Fruit fly (Drosophila melanogaster) whole organism, embryonic: Measurements from ENCODE around the gene Mybbp1A.

Source experiments
- Antp ChIP-seq: fragments of 200-800 bp; sonication (Bioruptor generic); optimal IDR thresholded peaks from 3 replicates; lab custom pipeline; 2016; ENCODE audit warnings: missing biosample characterization, missing genetic modification characterization
- Atf3 ChIP-seq: fragments of 200-800 bp; sonication (Bioruptor generic); optimal IDR thresholded peaks from 3 replicates; lab custom pipeline; 2016; ENCODE audit warnings: missing biosample characterization, missing genetic modification characterization
- Bteb2 ChIP-seq: fragments of 200-800 bp; sonication (Bioruptor generic); optimal IDR thresholded peaks from 2 replicates; lab custom pipeline; 2016; ENCODE audit warnings: missing biosample characterization, missing genetic modification characterization
- C15 ChIP-seq: fragments of 200-800 bp; sonication (Bioruptor generic); IDR thresholded peaks from 3 replicates; pipeline ENCODE4 v1.3.6; 2022; ENCODE audit warnings: missing biosample characterization, missing genetic modification characterization
- CG10321 ChIP-seq: fragments of 200-800 bp; sonication (Bioruptor generic); IDR thresholded peaks from 2 replicates; pipeline ENCODE4 v1.3.6; 2022; ENCODE audit warnings: missing biosample characterization, missing genetic modification characterization
- CG11696 ChIP-seq: fragments of 200-800 bp; sonication (Bioruptor generic); IDR thresholded peaks from 2 replicates; pipeline ENCODE4 v1.3.6; 2022; ENCODE audit warnings: missing biosample characterization, missing genetic modification characterization
- CG12769 ChIP-seq: fragments of 200-800 bp; sonication (Bioruptor generic); optimal IDR thresholded peaks from 2 replicates; lab custom pipeline; 2019; ENCODE audit warnings: missing biosample characterization, mild to moderate bottlenecking, missing genetic modification characterization, moderate library complexity
- CG13296 ChIP-seq: fragments of 200-800 bp; sonication (Bioruptor generic); optimal IDR thresholded peaks from 3 replicates; lab custom pipeline; 2018; ENCODE audit warnings: missing biosample characterization, mild to moderate bottlenecking, missing genetic modification characterization
- CG13424 ChIP-seq: fragments of 200-800 bp; sonication (Bioruptor generic); optimal IDR thresholded peaks from 2 replicates; lab custom pipeline; 2019; ENCODE audit warnings: missing biosample characterization, mild to moderate bottlenecking, missing genetic modification characterization, moderate library complexity
- CG13775 ChIP-seq: fragments of 200-800 bp; sonication (Bioruptor generic); optimal IDR thresholded peaks from 3 replicates; lab custom pipeline; 2017; ENCODE audit warnings: missing biosample characterization, mild to moderate bottlenecking, missing genetic modification characterization
- CG2678 ChIP-seq: fragments of 200-800 bp; sonication (Bioruptor generic); optimal IDR thresholded peaks from 3 replicates; lab custom pipeline; 2019; ENCODE audit warnings: missing biosample characterization, mild to moderate bottlenecking, missing genetic modification characterization, moderate library complexity
- CG30431 ChIP-seq: fragments of 200-800 bp; sonication (Bioruptor generic); optimal IDR thresholded peaks from 2 replicates; lab custom pipeline; 2017; ENCODE audit warnings: missing biosample characterization, missing genetic modification characterization
- CG31224 ChIP-seq: fragments of 200-800 bp; sonication (Bioruptor generic); IDR thresholded peaks from 2 replicates; pipeline ENCODE4 v1.3.6; 2022; ENCODE audit warnings: missing biosample characterization, missing genetic modification characterization
- CG31365 ChIP-seq: fragments of 200-800 bp; sonication (Bioruptor generic); optimal IDR thresholded peaks from 2 replicates; lab custom pipeline; 2018; ENCODE audit warnings: missing biosample characterization, mild to moderate bottlenecking, missing genetic modification characterization
- CG34376 ChIP-seq: fragments of 200-800 bp; sonication (Bioruptor generic); optimal IDR thresholded peaks from 2 replicates; lab custom pipeline; 2018; ENCODE audit warnings: missing biosample characterization, mild to moderate bottlenecking, missing genetic modification characterization
- CG4360 ChIP-seq: fragments of 200-800 bp; sonication (Bioruptor generic); IDR thresholded peaks from 2 replicates; pipeline ENCODE4 v1.3.6; 2022; ENCODE audit warnings: missing biosample characterization, missing genetic modification characterization
- CG5953 ChIP-seq: fragments of 200-800 bp; sonication (Bioruptor generic); IDR thresholded peaks from 2 replicates; pipeline ENCODE4 v1.3.6; 2022; ENCODE audit warnings: missing biosample characterization, missing genetic modification characterization
- CG6854 ChIP-seq: fragments of 200-800 bp; sonication (Bioruptor generic); optimal IDR thresholded peaks from 3 replicates; lab custom pipeline; 2017; ENCODE audit warnings: missing biosample characterization, mild to moderate bottlenecking, missing genetic modification characterization
- CG7271 ChIP-seq: fragments of 200-800 bp; sonication (Bioruptor generic); optimal IDR thresholded peaks from 2 replicates; lab custom pipeline; 2018; ENCODE audit warnings: missing biosample characterization, mild to moderate bottlenecking, missing genetic modification characterization, moderate library complexity
- CG7556 ChIP-seq: fragments of 200-800 bp; sonication (Bioruptor generic); optimal IDR thresholded peaks from 2 replicates; lab custom pipeline; 2017; ENCODE audit warnings: missing biosample characterization, mild to moderate bottlenecking, missing genetic modification characterization
- CG8924 ChIP-seq: fragments of 200-800 bp; optimal IDR thresholded peaks from 3 replicates; lab custom pipeline; 2019; ENCODE audit warnings: missing biosample characterization, mild to moderate bottlenecking, missing genetic modification characterization, moderate library complexity
- CG9727 ChIP-seq: fragments of 200-800 bp; sonication (Bioruptor generic); optimal IDR thresholded peaks from 3 replicates; lab custom pipeline; 2017; ENCODE audit warnings: missing biosample characterization, mild to moderate bottlenecking, missing genetic modification characterization
- CkIIα-i1 ChIP-seq: fragments of 200-800 bp; sonication (Bioruptor generic); IDR thresholded peaks from 2 replicates; pipeline ENCODE4 v1.3.6; 2022; ENCODE audit warnings: missing biosample characterization, missing genetic modification characterization
- D19B ChIP-seq: fragments of 200-800 bp; sonication (Bioruptor generic); optimal IDR thresholded peaks from 2 replicates; lab custom pipeline; 2017; ENCODE audit warnings: missing biosample characterization, mild to moderate bottlenecking, missing genetic modification characterization
- Dfd ChIP-seq, 2 experiments: fragments of >200 bp; optimal IDR thresholded peaks; 2 replicates each; lab custom pipeline; 2017; ENCODE audit warnings: missing biosample characterization in 2 of 2, missing genetic modification characterization in 2 of 2
- Dll ChIP-seq: fragments of 200-800 bp; sonication (Bioruptor generic); IDR thresholded peaks from 4 replicates; pipeline ENCODE4 v1.3.6; 2022; ENCODE audit warnings: missing biosample characterization, missing genetic modification characterization; ENCODE audit not compliant: partially characterized antibody
- Dref ChIP-seq: fragments of 200-800 bp; sonication (Bioruptor generic); IDR thresholded peaks from 2 replicates; pipeline ENCODE4 v1.3.6; 2022; ENCODE audit warnings: missing biosample characterization, missing genetic modification characterization
- Hr3 ChIP-seq: fragments of 200-800 bp; sonication (Bioruptor generic); optimal IDR thresholded peaks from 3 replicates; lab custom pipeline; 2016; ENCODE audit warnings: missing biosample characterization, missing genetic modification characterization
- Ptx1 ChIP-seq: fragments of 200-800 bp; sonication (Bioruptor generic); IDR thresholded peaks from 2 replicates; pipeline ENCODE4 v1.3.6; 2022; ENCODE audit warnings: missing biosample characterization, missing genetic modification characterization
- Sin3A ChIP-seq: fragments of >200 bp; optimal IDR thresholded peaks from 2 replicates; lab custom pipeline; 2018
- Trl ChIP-seq, 3 experiments: fragments of >200 bp in 2 of 3; fragments of 200-800 bp in 1 of 3; sonication (Bioruptor generic) in 1 of 3; optimal IDR thresholded peaks; 2 replicates in 1 of 3; 3 replicates in 2 of 3; lab custom pipeline; 2016 to 2017; ENCODE audit warnings: missing biosample characterization in 1 of 3, missing genetic modification characterization in 1 of 3
- al ChIP-seq: fragments of 200-800 bp; sonication (Bioruptor generic); IDR thresholded peaks from 2 replicates; pipeline ENCODE4 v1.3.6; 2022; ENCODE audit warnings: missing biosample characterization, missing genetic modification characterization
- croc ChIP-seq: fragments of 200-800 bp; sonication (Bioruptor generic); conservative IDR thresholded peaks from 3 replicates; pipeline ENCODE4 v1.3.6; 2022; ENCODE audit warnings: missing biosample characterization, missing genetic modification characterization
- dan ChIP-seq: fragments of 200-800 bp; sonication (Bioruptor generic); IDR thresholded peaks from 2 replicates; pipeline ENCODE4 v1.3.6; 2022; ENCODE audit warnings: missing biosample characterization, missing genetic modification characterization
- dimm ChIP-seq: fragments of 200-800 bp; sonication (Bioruptor generic); IDR thresholded peaks from 2 replicates; pipeline ENCODE4 v1.3.6; 2022; ENCODE audit warnings: missing biosample characterization, missing genetic modification characterization
- fd3F ChIP-seq: fragments of 200-800 bp; sonication (Bioruptor generic); optimal IDR thresholded peaks from 2 replicates; lab custom pipeline; 2018; ENCODE audit warnings: missing biosample characterization, mild to moderate bottlenecking, missing genetic modification characterization, moderate library complexity
- fd96Cb ChIP-seq: fragments of 200-800 bp; sonication (Bioruptor generic); optimal IDR thresholded peaks from 2 replicates; lab custom pipeline; 2018; ENCODE audit warnings: missing biosample characterization, mild to moderate bottlenecking, missing genetic modification characterization, moderate library complexity
- gce ChIP-seq: fragments of 200-800 bp; sonication (Bioruptor generic); IDR thresholded peaks from 3 replicates; pipeline ENCODE4 v1.3.6; 2022; ENCODE audit warnings: missing biosample characterization, missing genetic modification characterization
- gcm ChIP-seq: fragments of 200-800 bp; sonication (Bioruptor generic); optimal IDR thresholded peaks from 2 replicates; lab custom pipeline; 2019; ENCODE audit warnings: missing biosample characterization, mild to moderate bottlenecking, missing genetic modification characterization, moderate library complexity
- klu ChIP-seq: fragments of 200-800 bp; sonication (Bioruptor generic); IDR thresholded peaks from 2 replicates; pipeline ENCODE4 v1.3.6; 2022; ENCODE audit warnings: missing biosample characterization, missing genetic modification characterization
- lab ChIP-seq: fragments of 200-800 bp; sonication (Bioruptor generic); optimal IDR thresholded peaks from 3 replicates; lab custom pipeline; 2017; ENCODE audit warnings: missing biosample characterization, missing genetic modification characterization, mild to moderate bottlenecking, moderate library complexity, missing genetic modification reagents
- lilli ChIP-seq: fragments of 200-800 bp; sonication (Bioruptor generic); optimal IDR thresholded peaks from 3 replicates; lab custom pipeline; 2016; ENCODE audit warnings: missing biosample characterization, missing genetic modification characterization
- nau ChIP-seq: fragments of 200-800 bp; sonication (Bioruptor generic); optimal IDR thresholded peaks from 3 replicates; lab custom pipeline; 2017; ENCODE audit warnings: missing biosample characterization, mild to moderate bottlenecking, missing genetic modification characterization, missing genetic modification reagents
- onecut ChIP-seq: fragments of 200-800 bp; sonication (Bioruptor generic); IDR thresholded peaks from 2 replicates; pipeline ENCODE4 v1.3.6; 2022; ENCODE audit warnings: missing biosample characterization, missing genetic modification characterization
- peb ChIP-seq: fragments of 200-800 bp; sonication (Bioruptor generic); IDR thresholded peaks from 2 replicates; pipeline ENCODE4 v1.3.6; 2022; ENCODE audit warnings: missing biosample characterization, missing genetic modification characterization
- ranshi ChIP-seq: fragments of 200-800 bp; sonication (Bioruptor generic); IDR thresholded peaks from 2 replicates; pipeline ENCODE4 v1.3.6; 2022; ENCODE audit warnings: missing biosample characterization, missing genetic modification characterization
- repo ChIP-seq: fragments of 200-800 bp; sonication (Bioruptor generic); optimal IDR thresholded peaks from 2 replicates; lab custom pipeline; 2016; ENCODE audit warnings: missing biosample characterization, missing genetic modification characterization
- seq ChIP-seq: fragments of 200-800 bp; sonication (Bioruptor generic); IDR thresholded peaks from 2 replicates; pipeline ENCODE4 v1.3.6; 2022; ENCODE audit warnings: missing biosample characterization, missing genetic modification characterization
- slp2 ChIP-seq: fragments of 200-800 bp; sonication (Bioruptor generic); optimal IDR thresholded peaks from 2 replicates; lab custom pipeline; 2016; ENCODE audit warnings: missing biosample characterization, missing genetic modification characterization
- stc ChIP-seq: fragments of 200-800 bp; sonication (Bioruptor generic); IDR thresholded peaks from 2 replicates; pipeline ENCODE4 v1.3.6; 2022; ENCODE audit warnings: missing biosample characterization, missing genetic modification characterization
- unc-4 ChIP-seq: fragments of 200-800 bp; sonication (Bioruptor generic); IDR thresholded peaks from 2 replicates; pipeline ENCODE4 v1.3.6; 2022; ENCODE audit warnings: missing biosample characterization, missing genetic modification characterization; ENCODE audit not compliant: partially characterized antibody
- vvl ChIP-seq: fragments of 200-800 bp; sonication (Bioruptor generic); IDR thresholded peaks from 2 replicates; pipeline ENCODE4 v1.3.6; 2022; ENCODE audit warnings: missing biosample characterization, missing genetic modification characterization

The Mybbp1A gene

DNA sequence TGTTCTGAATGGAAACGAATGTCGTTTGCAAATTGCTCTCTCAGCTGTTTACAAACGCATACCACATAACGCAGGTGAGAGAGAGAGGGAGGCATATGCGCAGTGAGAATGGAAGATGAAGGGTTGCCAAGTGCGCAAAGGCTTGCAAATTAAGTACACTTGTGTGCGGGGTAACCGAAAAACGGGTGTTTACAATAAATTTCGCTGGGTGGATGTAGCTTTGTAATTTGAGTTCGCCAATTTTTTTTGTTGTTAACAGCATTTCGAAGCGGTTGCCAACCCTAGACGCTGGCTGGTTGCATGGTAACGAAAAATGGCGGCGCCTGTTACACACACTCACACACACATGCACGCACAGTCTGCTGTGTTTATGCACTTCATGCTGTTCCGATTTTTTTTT lies 25.4 kb downstream of the Mybbp1A start (continued):
- peak; percentile 94 for TF ChIP-seq peb (GFP tag; lab: Robert Waterston, UW)
- peak; percentile 96 for TF ChIP-seq CG34376 (GFP tag; lab: Kevin White, UChicago)
- TF ChIP-seq Bteb2 (GFP tag; lab: Kevin White, UChicago): peak; percentile 91
- TF ChIP-seq CG12769: peak; percentile 98
- TF ChIP-seq repo: peak; percentile 95
- peak; percentile 88 for TF ChIP-seq Hr3 (GFP tag; lab: Kevin White, UChicago)
- TF ChIP-seq CG5953: peak; percentile 97
- TF ChIP-seq Dll (GFP tag; lab: Robert Waterston, UW): no peak; the same call in 3 of the 4 replicates
- TF ChIP-seq CG6854 (GFP tag; lab: Kevin White, UChicago): peak; percentile 93
- TF ChIP-seq CG10321 (GFP tag; lab: Robert Waterston, UW): peak; percentile 70
- TF ChIP-seq gce (GFP tag; lab: Robert Waterston, UW): peak; percentile 97
- TF ChIP-seq dan (GFP tag; lab: Robert Waterston, UW): peak; percentile 46
- peak; percentile 96 for TF ChIP-seq CG2678 (tag; lab: Kevin White, UChicago)
- peak; percentile 98 for TF ChIP-seq vvl (GFP tag; lab: Robert Waterston, UW)
- peak; percentile 92 for TF ChIP-seq al (GFP tag; lab: Robert Waterston, UW)
- TF ChIP-seq dimm (GFP tag; lab: Robert Waterston, UW): peak; percentile 88
- no peak for TF ChIP-seq Sin3A (lab: Kevin White, UChicago)
- TF ChIP-seq fd3F: peak; percentile 91
- TF ChIP-seq Ptx1 (GFP tag; lab: Robert Waterston, UW): peak; percentile 96
- peak; percentile 84 for TF ChIP-seq D19B (GFP tag; lab: Kevin White, UChicago)
- peak; percentile 97 for TF ChIP-seq Antp (GFP tag; lab: Kevin White, UChicago)
- TF ChIP-seq lab (GFP tag; lab: Kevin White, UChicago): peak; percentile 97
- peak; percentile 51 to 83 for TF ChIP-seq Trl (optimal IDR thresholded peaks at IDR 0.05; lab: Kevin White, UChicago)
- peak; percentile 96 for TF ChIP-seq Trl (GFP tag; optimal IDR thresholded peaks at IDR 0.05; lab: Kevin White, UChicago)
- peak; percentile 95 for TF ChIP-seq slp2 (GFP tag; lab: Kevin White, UChicago)
- peak; percentile 96 for TF ChIP-seq lilli (GFP tag; lab: Kevin White, UChicago)
- peak; percentile 96 for TF ChIP-seq seq
- TF ChIP-seq CG11696: peak; percentile 88
- peak; percentile 91 for TF ChIP-seq CG13775
- peak; percentile 84 for TF ChIP-seq CkIIα-i1
- TF ChIP-seq CG13296 (GFP tag; lab: Kevin White, UChicago): peak; percentile 95
- peak; percentile 91 for TF ChIP-seq CG8924 (tag; lab: Kevin White, UChicago)
- TF ChIP-seq Dfd (GFP tag; optimal IDR thresholded peaks at IDR 0.05; lab: Kevin White, UChicago): no peak
- peak; percentile 88 for TF ChIP-seq croc
- TF ChIP-seq nau (GFP tag; lab: Kevin White, UChicago): no peak
- TF ChIP-seq gcm (GFP tag; lab: Kevin White, UChicago): peak; percentile 92
- no peak for TF ChIP-seq unc-4 (GFP tag; lab: Robert Waterston, UW)
- peak; percentile 92 for TF ChIP-seq CG7556 (GFP tag; lab: Kevin White, UChicago)
- TF ChIP-seq CG31224 (GFP tag; lab: Robert Waterston, UW): peak; percentile 90
- TF ChIP-seq onecut (GFP tag; lab: Robert Waterston, UW): peak; percentile 95
- peak; percentile 83 for TF ChIP-seq CG4360 (GFP tag; lab: Robert Waterston, UW)
- TF ChIP-seq C15 (GFP tag; lab: Robert Waterston, UW): peak; percentile 82; the same call in 2 of the 3 replicates
- TF ChIP-seq Atf3 (GFP tag; lab: Kevin White, UChicago): peak; percentile 93
- TF ChIP-seq klu: peak; percentile 86
- peak; percentile 97 for TF ChIP-seq ranshi (GFP tag; lab: Robert Waterston, UW)
- peak; percentile 66 for TF ChIP-seq CG7271 (tag; lab: Kevin White, UChicago)
- peak; percentile 95 for TF ChIP-seq stc (GFP tag; lab: Robert Waterston, UW)
- TF ChIP-seq Dref: peak; percentile 46
- TF ChIP-seq CG31365: peak; percentile 87
- peak; percentile 91 for TF ChIP-seq fd96Cb (tag; lab: Kevin White, UChicago)
- TF ChIP-seq CG9727 (GFP tag; lab: Kevin White, UChicago): peak; percentile 95
- TF ChIP-seq CG13424: peak; percentile 97
- peak; percentile 92 for TF ChIP-seq CG30431
